Fruit fly (Drosophila melanogaster) whole organism, embryonic: ENCODE results near the gene Cat.

ENCODE experiments used
- Atf3 ChIP-seq: fragments of 200-800 bp; sonication (Bioruptor generic); optimal IDR thresholded peaks from 3 replicates; lab custom pipeline; 2016; ENCODE audit warnings: missing biosample characterization, missing genetic modification characterization
- BEAF-32 ChIP-seq: fragments of 200-800 bp; sonication (Bioruptor generic); optimal IDR thresholded peaks from 3 replicates; lab custom pipeline; 2017; ENCODE audit warnings: missing biosample characterization, missing genetic modification characterization, mild to moderate bottlenecking, moderate library complexity, missing genetic modification reagents
- CG10147 ChIP-seq: fragments of 200-800 bp; sonication (Bioruptor generic); optimal IDR thresholded peaks from 2 replicates; lab custom pipeline; 2019; ENCODE audit warnings: missing biosample characterization, mild to moderate bottlenecking, missing genetic modification characterization, moderate library complexity
- CG11398 ChIP-seq: fragments of 200-800 bp; sonication (Bioruptor generic); optimal IDR thresholded peaks from 2 replicates; lab custom pipeline; 2016; ENCODE audit warnings: missing biosample characterization, missing genetic modification characterization
- CG11456 ChIP-seq: fragments of 200-800 bp; sonication (Bioruptor generic); IDR thresholded peaks from 3 replicates; pipeline ENCODE4 v1.3.6; 2022; ENCODE audit warnings: missing biosample characterization, missing genetic modification characterization
- CG11696 ChIP-seq: fragments of 200-800 bp; sonication (Bioruptor generic); IDR thresholded peaks from 2 replicates; pipeline ENCODE4 v1.3.6; 2022; ENCODE audit warnings: missing biosample characterization, missing genetic modification characterization
- CG12236 ChIP-seq: fragments of 200-800 bp; sonication (Bioruptor generic); optimal IDR thresholded peaks from 2 replicates; lab custom pipeline; 2016; ENCODE audit warnings: missing biosample characterization, missing genetic modification characterization
- CG14860 ChIP-seq: fragments of 200-800 bp; sonication (Bioruptor generic); IDR thresholded peaks from 3 replicates; pipeline ENCODE4 v1.3.6; 2022; ENCODE audit warnings: missing biosample characterization, missing genetic modification characterization; ENCODE audit not compliant: partially characterized antibody
- CG15479 ChIP-seq: fragments of 200-800 bp; sonication (Bioruptor generic); optimal IDR thresholded peaks from 3 replicates; lab custom pipeline; 2019; ENCODE audit warnings: missing biosample characterization, mild to moderate bottlenecking, missing genetic modification characterization, moderate library complexity
- CG1602 ChIP-seq: fragments of 200-800 bp; sonication (Bioruptor generic); optimal IDR thresholded peaks from 3 replicates; lab custom pipeline; 2016; ENCODE audit warnings: missing biosample characterization, missing genetic modification characterization
- CG17359 ChIP-seq: fragments of 200-800 bp; sonication (Bioruptor generic); optimal IDR thresholded peaks from 3 replicates; lab custom pipeline; 2018; ENCODE audit warnings: missing biosample characterization, mild to moderate bottlenecking, missing genetic modification characterization, moderate library complexity
- CG2678 ChIP-seq: fragments of 200-800 bp; sonication (Bioruptor generic); optimal IDR thresholded peaks from 3 replicates; lab custom pipeline; 2019; ENCODE audit warnings: missing biosample characterization, mild to moderate bottlenecking, missing genetic modification characterization, moderate library complexity
- CG3065 ChIP-seq: fragments of 200-800 bp; sonication (Bioruptor generic); optimal IDR thresholded peaks from 2 replicates; lab custom pipeline; 2016; ENCODE audit warnings: missing biosample characterization, missing genetic modification characterization
- CG31365 ChIP-seq: fragments of 200-800 bp; sonication (Bioruptor generic); optimal IDR thresholded peaks from 2 replicates; lab custom pipeline; 2018; ENCODE audit warnings: missing biosample characterization, mild to moderate bottlenecking, missing genetic modification characterization
- CG32767 ChIP-seq: fragments of 200-800 bp; sonication (Bioruptor generic); IDR thresholded peaks from 2 replicates; pipeline ENCODE4 v1.3.6; 2022; ENCODE audit warnings: missing biosample characterization, missing genetic modification characterization
- CG33557 ChIP-seq: fragments of 200-800 bp; sonication (Bioruptor generic); optimal IDR thresholded peaks from 2 replicates; lab custom pipeline; 2019; ENCODE audit warnings: missing biosample characterization, mild to moderate bottlenecking, missing genetic modification characterization, moderate library complexity
- CG3407 ChIP-seq: fragments of 200-800 bp; sonication (Bioruptor generic); optimal IDR thresholded peaks from 2 replicates; lab custom pipeline; 2018; ENCODE audit warnings: missing biosample characterization, mild to moderate bottlenecking, missing genetic modification characterization
- CG34224 ChIP-seq: fragments of 200-800 bp; sonication (Bioruptor generic); IDR thresholded peaks from 3 replicates; pipeline ENCODE4 v1.3.6; 2022; ENCODE audit warnings: missing biosample characterization, missing genetic modification characterization; ENCODE audit not compliant: partially characterized antibody
- CG4404 ChIP-seq: fragments of 200-800 bp; sonication (Bioruptor generic); IDR thresholded peaks from 2 replicates; pipeline ENCODE4 v1.3.6; 2022; ENCODE audit warnings: missing biosample characterization, missing genetic modification characterization
- CG8359 ChIP-seq: fragments of 200-800 bp; sonication (Bioruptor generic); optimal IDR thresholded peaks from 2 replicates; lab custom pipeline; 2017; ENCODE audit warnings: missing biosample characterization, mild to moderate bottlenecking, missing genetic modification characterization, borderline replicate concordance
- CG8924 ChIP-seq: fragments of 200-800 bp; optimal IDR thresholded peaks from 3 replicates; lab custom pipeline; 2019; ENCODE audit warnings: missing biosample characterization, mild to moderate bottlenecking, missing genetic modification characterization, moderate library complexity
- CrebB ChIP-seq: fragments of 200-800 bp; sonication (Bioruptor generic); optimal IDR thresholded peaks from 3 replicates; lab custom pipeline; 2018; ENCODE audit warnings: missing biosample characterization, mild to moderate bottlenecking, missing genetic modification characterization
- Dfd ChIP-seq, 2 experiments: fragments of >200 bp; optimal IDR thresholded peaks; 2 replicates each; lab custom pipeline; 2017; ENCODE audit warnings: missing biosample characterization in 2 of 2, missing genetic modification characterization in 2 of 2
- Ets97D ChIP-seq: fragments of 200-800 bp; sonication (Bioruptor generic); optimal IDR thresholded peaks from 3 replicates; lab custom pipeline; 2016; ENCODE audit warnings: missing biosample characterization, missing genetic modification characterization
- Fer3 ChIP-seq: fragments of 200-800 bp; sonication (Bioruptor generic); optimal IDR thresholded peaks from 2 replicates; lab custom pipeline; 2018; ENCODE audit warnings: missing biosample characterization, mild to moderate bottlenecking, missing genetic modification characterization, moderate library complexity
- GATAe ChIP-seq: fragments of 200-800 bp; sonication (Bioruptor generic); conservative IDR thresholded peaks from 2 replicates; pipeline ENCODE4 v1.3.6; 2022; ENCODE audit warnings: missing biosample characterization, missing genetic modification characterization
- Gsc ChIP-seq: fragments of 200-800 bp; sonication (Bioruptor generic); IDR thresholded peaks from 2 replicates; pipeline ENCODE4 v1.3.6; 2022; ENCODE audit warnings: missing biosample characterization, missing genetic modification characterization
- H2.0 ChIP-seq: fragments of 200-800 bp; sonication (Bioruptor generic); IDR thresholded peaks from 2 replicates; pipeline ENCODE4 v1.3.6; 2022; ENCODE audit warnings: missing biosample characterization, missing genetic modification characterization
- Hr39 ChIP-seq: fragments of >200 bp; optimal IDR thresholded peaks from 2 replicates; lab custom pipeline; 2017
- Hr51 ChIP-seq, 2 experiments: fragments of 200-800 bp; sonication (Bioruptor generic); optimal IDR thresholded peaks; 2 replicates in 1 of 2; 3 replicates in 1 of 2; lab custom pipeline; 2016 to 2018; ENCODE audit warnings: missing biosample characterization in 2 of 2, missing genetic modification characterization in 2 of 2, mild to moderate bottlenecking in 1 of 2, moderate library complexity in 1 of 2
- Oli ChIP-seq: fragments of 200-800 bp; sonication (Bioruptor generic); optimal IDR thresholded peaks from 2 replicates; lab custom pipeline; 2018; ENCODE audit warnings: missing biosample characterization, mild to moderate bottlenecking, missing genetic modification characterization, moderate library complexity
- Rfx ChIP-seq: fragments of 200-800 bp; sonication (Bioruptor generic); IDR thresholded peaks from 2 replicates; pipeline ENCODE4 v1.3.6; 2022; ENCODE audit warnings: missing biosample characterization, missing genetic modification characterization
- Spps ChIP-seq: fragments of 200-800 bp; sonication (Bioruptor generic); optimal IDR thresholded peaks from 2 replicates; lab custom pipeline; 2018; ENCODE audit warnings: missing biosample characterization, mild to moderate bottlenecking, missing genetic modification characterization
- Tbp ChIP-seq: fragments of >200 bp; optimal IDR thresholded peaks from 2 replicates; lab custom pipeline; 2018; ENCODE audit warnings: missing biosample characterization, missing genetic modification characterization
- Usf ChIP-seq: fragments of 200-800 bp; sonication (Bioruptor generic); optimal IDR thresholded peaks from 2 replicates; lab custom pipeline; 2017; ENCODE audit warnings: missing genotype, missing biosample characterization, missing genetic modification characterization
- Vsx1 ChIP-seq: fragments of 200-800 bp; sonication (Bioruptor generic); optimal IDR thresholded peaks from 2 replicates; lab custom pipeline; 2017; ENCODE audit warnings: missing biosample characterization, mild to moderate bottlenecking, missing genetic modification characterization, missing genetic modification reagents
- amos ChIP-seq: fragments of 200-800 bp; sonication (Bioruptor generic); IDR thresholded peaks from 2 replicates; pipeline ENCODE4 v1.3.6; 2022; ENCODE audit warnings: missing biosample characterization, missing genetic modification characterization; ENCODE audit not compliant: partially characterized antibody
- crp ChIP-seq, 2 experiments: fragments of 200-800 bp; sonication (Bioruptor generic); optimal IDR thresholded peaks; 2 replicates in 1 of 2; 3 replicates in 1 of 2; lab custom pipeline; 2017; ENCODE audit warnings: missing biosample characterization in 2 of 2, missing genetic modification characterization in 2 of 2, mild to moderate bottlenecking in 1 of 2, moderate library complexity in 1 of 2
- en ChIP-seq: fragments of 200-800 bp; sonication (Bioruptor generic); optimal IDR thresholded peaks from 2 replicates; lab custom pipeline; 2016; ENCODE audit warnings: missing biosample characterization, missing genetic modification characterization
- gfzf ChIP-seq: fragments of 200-800 bp; sonication (Bioruptor generic); optimal IDR thresholded peaks from 2 replicates; lab custom pipeline; 2016; ENCODE audit warnings: missing biosample characterization, mild to moderate bottlenecking, missing genetic modification characterization, moderate library complexity
- grau ChIP-seq: fragments of 200-800 bp; optimal IDR thresholded peaks from 3 replicates; lab custom pipeline; 2019; ENCODE audit warnings: missing biosample characterization, mild to moderate bottlenecking, missing genetic modification characterization, moderate library complexity
- lov ChIP-seq, 2 experiments: fragments of 200-800 bp in 1 of 2; fragments of >200 bp in 1 of 2; sonication (Bioruptor generic) in 1 of 2; IDR thresholded peaks in 1 of 2; optimal IDR thresholded peaks in 1 of 2; 2 replicates in 1 of 2; 3 replicates in 1 of 2; pipeline versions ENCODE4 v1.3.6 to Lab custom; 2017 to 2022; ENCODE audit warnings: missing biosample characterization in 1 of 2, missing genetic modification characterization in 1 of 2
- mam ChIP-seq: fragments of 200-800 bp; sonication (Bioruptor generic); optimal IDR thresholded peaks from 3 replicates; lab custom pipeline; 2016; ENCODE audit warnings: missing biosample characterization, missing genetic modification characterization
- repo ChIP-seq: fragments of 200-800 bp; sonication (Bioruptor generic); optimal IDR thresholded peaks from 2 replicates; lab custom pipeline; 2016; ENCODE audit warnings: missing biosample characterization, missing genetic modification characterization
- salm ChIP-seq: fragments of 200-800 bp; sonication (Bioruptor generic); optimal IDR thresholded peaks from 2 replicates; lab custom pipeline; 2018; ENCODE audit warnings: missing biosample characterization, mild to moderate bottlenecking, missing genetic modification characterization
- scrt ChIP-seq: fragments of 200-800 bp; sonication (Bioruptor generic); optimal IDR thresholded peaks from 2 replicates; lab custom pipeline; 2018; ENCODE audit warnings: missing biosample characterization, mild to moderate bottlenecking, missing genetic modification characterization, moderate library complexity
- seq ChIP-seq: fragments of 200-800 bp; sonication (Bioruptor generic); IDR thresholded peaks from 2 replicates; pipeline ENCODE4 v1.3.6; 2022; ENCODE audit warnings: missing biosample characterization, missing genetic modification characterization
- sisA ChIP-seq: fragments of 200-800 bp; sonication (Bioruptor generic); IDR thresholded peaks from 2 replicates; pipeline ENCODE4 v1.3.6; 2022; ENCODE audit warnings: missing biosample characterization, missing genetic modification characterization
- stc ChIP-seq: fragments of 200-800 bp; sonication (Bioruptor generic); IDR thresholded peaks from 2 replicates; pipeline ENCODE4 v1.3.6; 2022; ENCODE audit warnings: missing biosample characterization, missing genetic modification characterization
- unc-4 ChIP-seq: fragments of 200-800 bp; sonication (Bioruptor generic); IDR thresholded peaks from 2 replicates; pipeline ENCODE4 v1.3.6; 2022; ENCODE audit warnings: missing biosample characterization, missing genetic modification characterization; ENCODE audit not compliant: partially characterized antibody
- zen ChIP-seq: fragments of 200-800 bp; sonication (Bioruptor generic); optimal IDR thresholded peaks from 3 replicates; lab custom pipeline; 2018; ENCODE audit warnings: missing biosample characterization, mild to moderate bottlenecking, missing genetic modification characterization, moderate library complexity

Gene Cat

DNA sequence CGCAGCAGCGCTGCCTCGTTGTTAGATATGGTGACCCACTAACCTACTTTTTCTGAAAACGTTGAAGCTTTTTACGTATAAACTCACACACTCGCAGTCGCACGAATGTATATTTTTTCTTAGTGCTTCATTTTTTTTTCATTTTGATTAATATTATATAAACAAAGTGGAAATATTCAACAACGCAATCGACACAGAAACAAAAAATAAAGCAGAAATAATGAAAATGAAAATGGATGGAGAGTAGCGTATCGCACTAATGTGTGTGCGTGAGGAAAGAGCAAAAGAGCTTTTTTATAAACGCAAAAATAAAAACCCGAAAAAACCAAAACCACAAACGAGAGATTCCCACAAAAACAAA, 36.4 kb upstream of the Cat start (continued):
- TF ChIP-seq CG8359 (GFP tag; lab: Kevin White, UChicago) (no peak), CG8924 (tag; lab: Kevin White, UChicago) (peak; percentile 43), mam (no peak), Oli (tag; lab: Kevin White, UChicago) (peak; percentile 28), CG34224 (GFP tag; lab: Robert Waterston, UW) (no peak), CG31365 (tag; lab: Kevin White, UChicago) (no peak), salm (tag; lab: Kevin White, UChicago) (peak; percentile 32), scrt (GFP tag; lab: Kevin White, UChicago) (peak; percentile 23), CG15479 (GFP tag; lab: Kevin White, UChicago) (no peak), CG11398 (GFP tag; lab: Kevin White, UChicago) (no peak), CG10147 (GFP tag; lab: Kevin White, UChicago) (no peak), seq (GFP tag; lab: Robert Waterston, UW) (peak; percentile 26; the same call in 1 of the 2 replicates), Ets97D (GFP tag; lab: Kevin White, UChicago) (peak; percentile 25), sisA (no peak), CG17359 (tag; lab: Kevin White, UChicago) (peak; percentile 47), Rfx (peak; percentile 42), Hr51 (GFP tag; optimal IDR thresholded peaks at IDR 0.05; lab: Kevin White, UChicago) (peak; percentile 9 to 67), CG2678 (tag; lab: Kevin White, UChicago) (peak; percentile 52), CG11456 (GFP tag; lab: Robert Waterston, UW) (no peak), en (GFP tag; lab: Kevin White, UChicago) (no peak), grau (tag; lab: Kevin White, UChicago) (peak; percentile 38), GATAe (GFP tag; lab: Robert Waterston, UW) (no peak), CrebB (tag; lab: Kevin White, UChicago) (no peak), stc (GFP tag; lab: Robert Waterston, UW) (peak; percentile 62; the same call in 1 of the 2 replicates), CG3407 (peak; percentile 13), Tbp (GFP tag; lab: Kevin White, UChicago) (no peak), CG4404 (GFP tag; lab: Robert Waterston, UW) (no peak), Gsc (GFP tag; lab: Robert Waterston, UW) (no peak), Atf3 (GFP tag; lab: Kevin White, UChicago) (no peak), CG12236 (GFP tag; lab: Kevin White, UChicago) (no peak), unc-4 (GFP tag; lab: Robert Waterston, UW) (no peak), CG3065 (GFP tag; lab: Kevin White, UChicago) (no peak), CG14860 (GFP tag; lab: Robert Waterston, UW) (no peak), CG33557 (no peak), Vsx1 (GFP tag; lab: Kevin White, UChicago) (no peak), H2.0 (GFP tag; lab: Robert Waterston, UW) (peak; percentile 49), crp (GFP tag; optimal IDR thresholded peaks at IDR 0.05; lab: Kevin White, UChicago) (no peak), Hr39 (lab: Kevin White, UChicago) (no peak), amos (GFP tag; lab: Robert Waterston, UW) (no peak), lov (optimal IDR thresholded peaks at IDR 0.05; lab: Kevin White, UChicago) (no peak), lov (GFP tag; IDR thresholded peaks at IDR 0.05; lab: Robert Waterston, UW) (no peak), Spps (tag; lab: Kevin White, UChicago) (no peak), gfzf (GFP tag; lab: Kevin White, UChicago) (no peak), CG1602 (no peak), Dfd (GFP tag; optimal IDR thresholded peaks at IDR 0.05; lab: Kevin White, UChicago) (no peak), Usf (GFP tag; lab: Kevin White, UChicago) (no peak), Fer3 (tag; lab: Kevin White, UChicago) (peak; percentile 59), repo (GFP tag; lab: Kevin White, UChicago) (no peak), CG32767 (GFP tag; lab: Robert Waterston, UW) (no peak), CG11696 (GFP tag; lab: Robert Waterston, UW) (peak; percentile 90), zen (tag; lab: Kevin White, UChicago) (no peak), BEAF-32 (GFP tag; lab: Kevin White, UChicago) (no peak)
